Worm (Caenorhabditis elegans) whole organism, L1 larva: ENCODE results near the gene bath-1.
A peak's percentile ranks its signal among the peaks of the same experiment; 100 is the strongest.

Experiments used
- C34B4.2 ChIP-seq: sonication (generic microtip); optimal IDR thresholded peaks from 2 replicates; lab custom pipeline; 2017; ENCODE audit warnings: mild to moderate bottlenecking, missing genetic modification characterization, missing compliant biosample characterization
- aha-1 ChIP-seq: fragments of 150-350 bp; optimal IDR thresholded peaks from 2 replicates; lab custom pipeline; 2014; ENCODE audit warnings: missing biosample characterization, missing genetic modification characterization
- alr-1 ChIP-seq: fragments of 200-800 bp; sonication (Bioruptor generic); optimal IDR thresholded peaks from 2 replicates; lab custom pipeline; 2018; ENCODE audit warnings: borderline replicate concordance, mild to moderate bottlenecking, missing genetic modification characterization, missing compliant biosample characterization
- ceh-63 ChIP-seq: fragments of 200-800 bp; sonication (Bioruptor generic); optimal IDR thresholded peaks from 2 replicates; lab custom pipeline; 2018; ENCODE audit warnings: mild to moderate bottlenecking, missing genetic modification characterization, missing compliant biosample characterization
- ceh-8 ChIP-seq: fragments of 200-800 bp; sonication (Bioruptor generic); optimal IDR thresholded peaks from 2 replicates; lab custom pipeline; 2018; ENCODE audit warnings: mild to moderate bottlenecking, missing genetic modification characterization, moderate library complexity, missing compliant biosample characterization
- ceh-90 ChIP-seq: sonication (generic microtip); optimal IDR thresholded peaks from 2 replicates; lab custom pipeline; 2016; ENCODE audit warnings: missing genetic modification characterization, missing compliant biosample characterization
- dpl-1 ChIP-seq, 3 experiments: fragments of 150-350 bp in 2 of 3; sonication (generic microtip) in 1 of 3; optimal IDR thresholded peaks; 2 replicates each; lab custom pipeline; 2014 to 2017; ENCODE audit warnings: missing biosample characterization in 3 of 3, missing genetic modification characterization in 3 of 3, missing genetic modification reagents in 3 of 3
- dsc-1 ChIP-seq: sonication (generic microtip); optimal IDR thresholded peaks from 2 replicates; lab custom pipeline; 2016; ENCODE audit warnings: mild to moderate bottlenecking, missing genetic modification characterization, missing compliant biosample characterization
- efl-1 ChIP-seq, 4 experiments: fragments of 150-350 bp; optimal IDR thresholded peaks in 3 of 4; peaks in 1 of 4; 1 replicate in 1 of 4; 2 replicates in 3 of 4; lab custom pipeline; 2014; ENCODE audit warnings: missing biosample characterization in 2 of 4, missing genetic modification characterization in 2 of 4, missing genetic modification reagents in 2 of 4
- elt-2 ChIP-seq: sonication (generic microtip); optimal IDR thresholded peaks from 2 replicates; lab custom pipeline; 2016; ENCODE audit warnings: missing genetic modification characterization, mild to moderate bottlenecking, inconsistent platforms, missing compliant biosample characterization, missing genetic modification reagents
- grh-1 ChIP-seq: fragments of 200-800 bp; sonication (Bioruptor generic); IDR thresholded peaks from 2 replicates; pipeline ENCODE4 v1.3.6; 2022; ENCODE audit warnings: missing genetic modification reagents, missing genetic modification characterization, missing compliant biosample characterization
- irx-1 ChIP-seq: sonication (generic microtip); optimal IDR thresholded peaks from 2 replicates; lab custom pipeline; 2016; ENCODE audit warnings: missing genetic modification characterization, missing compliant biosample characterization
- isw-1 ChIP-seq: fragments of 200-800 bp; sonication (Bioruptor generic); IDR thresholded peaks from 2 replicates; pipeline ENCODE4 v1.3.6; 2022; ENCODE audit warnings: missing genetic modification characterization, missing compliant biosample characterization
- jun-1 ChIP-seq: fragments of 150-350 bp; optimal IDR thresholded peaks from 2 replicates; lab custom pipeline; 2014; ENCODE audit warnings: missing biosample characterization, missing genetic modification reagents, missing genetic modification characterization
- lin-14 ChIP-seq: fragments of 200-800 bp; sonication (Bioruptor generic); optimal IDR thresholded peaks from 2 replicates; lab custom pipeline; 2018; ENCODE audit warnings: mild to moderate bottlenecking, missing genetic modification characterization, moderate library complexity, missing compliant biosample characterization
- lin-35 ChIP-seq, 2 experiments: fragments of 150-350 bp; optimal IDR thresholded peaks; 2 replicates each; lab custom pipeline; 2014; ENCODE audit warnings: missing biosample characterization in 2 of 2, missing genetic modification characterization in 2 of 2, missing genetic modification reagents in 2 of 2
- lin-39 ChIP-seq: fragments of 150-350 bp; optimal IDR thresholded peaks from 2 replicates; lab custom pipeline; 2014; ENCODE audit warnings: missing biosample characterization, missing genetic modification reagents, missing genetic modification characterization
- lsy-2 ChIP-seq, 2 experiments: fragments of 150-350 bp; optimal IDR thresholded peaks; 2 replicates each; lab custom pipeline; 2014; ENCODE audit warnings: missing biosample characterization in 2 of 2, missing genetic modification characterization in 2 of 2
- mab-9 ChIP-seq: fragments of 200-800 bp; sonication (Bioruptor generic); IDR thresholded peaks from 2 replicates; pipeline ENCODE4 v1.3.6; 2022; ENCODE audit warnings: missing genetic modification reagents, missing genetic modification characterization, missing compliant biosample characterization
- mdl-1 ChIP-seq, 2 experiments: fragments of 150-350 bp; optimal IDR thresholded peaks; 2 replicates each; lab custom pipeline; 2014 to 2017; ENCODE audit warnings: missing biosample characterization in 2 of 2, missing genetic modification characterization in 2 of 2, inconsistent platforms in 1 of 2
- nhr-19 ChIP-seq: fragments of 200-800 bp; sonication (Bioruptor generic); conservative IDR thresholded peaks from 2 replicates; pipeline ENCODE4 v1.3.6; 2022; ENCODE audit warnings: missing genetic modification characterization, missing compliant biosample characterization
- nhr-47 ChIP-seq: sonication (generic microtip); optimal IDR thresholded peaks from 2 replicates; lab custom pipeline; 2016; ENCODE audit warnings: mild to moderate bottlenecking, missing genetic modification characterization, moderate library complexity, missing compliant biosample characterization
- nhr-77 ChIP-seq: fragments of 150-350 bp; optimal IDR thresholded peaks from 2 replicates; lab custom pipeline; 2014; ENCODE audit warnings: missing biosample characterization, missing genetic modification characterization
- nhr-84 ChIP-seq: sonication (generic microtip); optimal IDR thresholded peaks from 2 replicates; lab custom pipeline; 2017; ENCODE audit warnings: missing biosample characterization, missing genetic modification characterization
- nhr-85 ChIP-seq: sonication (generic microtip); peaks from one replicate; lab custom pipeline; 2016; ENCODE audit warnings: missing genetic modification characterization, inconsistent platforms, missing compliant biosample characterization
- nhr-90 ChIP-seq: sonication (generic microtip); optimal IDR thresholded peaks from 2 replicates; lab custom pipeline; 2016; ENCODE audit warnings: mild to moderate bottlenecking, missing genetic modification characterization, missing compliant biosample characterization; ENCODE audit not compliant: poor library complexity
- pag-3 ChIP-seq: sonication (generic microtip); optimal IDR thresholded peaks from 2 replicates; lab custom pipeline; 2017; ENCODE audit warnings: missing genetic modification characterization, mild to moderate bottlenecking, missing compliant biosample characterization, antibody characterized with exemption, borderline replicate concordance; ENCODE audit not compliant: insufficient read depth
- pax-3 ChIP-seq: fragments of 200-800 bp; sonication (Bioruptor generic); optimal IDR thresholded peaks from 2 replicates; lab custom pipeline; 2018; ENCODE audit warnings: mild to moderate bottlenecking, missing genetic modification characterization, moderate library complexity, missing compliant biosample characterization
- pqm-1 ChIP-seq: sonication (generic microtip); optimal IDR thresholded peaks from 3 replicates; lab custom pipeline; 2017; ENCODE audit warnings: missing biosample characterization, missing genetic modification characterization
- rnt-1 ChIP-seq: sonication (generic microtip); optimal IDR thresholded peaks from 2 replicates; lab custom pipeline; 2016; ENCODE audit warnings: mild to moderate bottlenecking, missing genetic modification characterization, moderate library complexity, missing compliant biosample characterization
- tlp-1 ChIP-seq: fragments of 150-350 bp; optimal IDR thresholded peaks from 2 replicates; lab custom pipeline; 2014; ENCODE audit warnings: missing biosample characterization, missing genetic modification characterization
- unc-130 ChIP-seq: fragments of 150-350 bp; optimal IDR thresholded peaks from 2 replicates; lab custom pipeline; 2017; ENCODE audit warnings: missing biosample characterization, missing genetic modification characterization, inconsistent platforms
- unc-62 ChIP-seq: fragments of 150-350 bp; optimal IDR thresholded peaks from 2 replicates; lab custom pipeline; 2014; ENCODE audit warnings: missing biosample characterization, missing genetic modification reagents, missing genetic modification characterization
- zag-1 ChIP-seq: fragments of 150-350 bp; optimal IDR thresholded peaks from 2 replicates; lab custom pipeline; 2014; ENCODE audit warnings: missing biosample characterization, missing genetic modification characterization

The bath-1 gene

ce11 chrII:2032282-2032681 is 3.7 kb upstream of the bath-1 start, which contains the start of gene btb-4:
Gene btb-4 (plus strand): TSS chrII:2032316.
- TF ChIP-seq efl-1 (optimal IDR thresholded peaks at IDR 0.05; lab: Kevin White, UChicago) (peak; percentile 33 to 90), efl-1 (GFP tag; optimal IDR thresholded peaks at IDR 0.05 in 1 of 2; lab: Kevin White, UChicago) (peak; percentile 81 to 98), lsy-2 (tag; optimal IDR thresholded peaks at IDR 0.05; lab: Kevin White, UChicago) (peak in 1 of 2 experiments; percentile 20), dpl-1 (GFP tag; optimal IDR thresholded peaks at IDR 0.05; lab: Kevin White, UChicago) (peak; percentile 51 to 77 (median 75)), lin-35 (GFP tag; optimal IDR thresholded peaks at IDR 0.05; lab: Kevin White, UChicago) (peak; percentile 60 to 90)
- TF ChIP-seq, all 84 proteins: peak for 4; not testable (repeated sequence) for 80

ce11 chrII:2031852-2032251 is 3.2 kb upstream of the bath-1 start, which contains the start of gene bath-5:
Gene bath-5 (minus strand): TSS chrII:2031952.
- TF ChIP-seq pax-3 (no peak), pqm-1 (tag; lab: Kevin White, UChicago) (no peak), zag-1 (tag; lab: Kevin White, UChicago) (no peak), tlp-1 (tag; lab: Kevin White, UChicago) (no peak), dsc-1 (tag; lab: Kevin White, UChicago) (no peak), lin-39 (no peak), C34B4.2 (tag; lab: Kevin White, UChicago) (no peak), unc-130 (no peak), irx-1 (tag; lab: Kevin White, UChicago) (no peak), nhr-84 (tag; lab: Kevin White, UChicago) (no peak), ceh-63 (GFP tag; lab: Kevin White, UChicago) (no peak), unc-62 (GFP tag; lab: Kevin White, UChicago) (no peak), nhr-47 (tag; lab: Kevin White, UChicago) (no peak), jun-1 (tag; lab: Kevin White, UChicago) (no peak), ceh-90 (tag; lab: Kevin White, UChicago) (no peak), isw-1 (GFP tag; lab: Robert Waterston, UW) (no peak), mab-9 (GFP tag; lab: Robert Waterston, UW) (no peak), nhr-19 (GFP tag; lab: Robert Waterston, UW) (no peak)

ce11 chrII:2030367-2030766 is 1.8 kb upstream of the bath-1 start, which contains the start of gene bath-3:
Gene bath-3 (minus strand): TSS chrII:2030467.
- TF ChIP-seq isw-1 (GFP tag; lab: Robert Waterston, UW) = no peak

ce11 chrII:2026525-2026924 is 2.1 kb downstream of the bath-1 start, which contains the start of gene bath-21:
Gene bath-21 (minus strand): TSS chrII:2026625.
- TF ChIP-seq elt-2 (tag; lab: Kevin White, UChicago) (no peak), pag-3 (tag; lab: Kevin White, UChicago) (no peak), mdl-1 (tag; optimal IDR thresholded peaks at IDR 0.05; lab: Kevin White, UChicago) (no peak), nhr-85 (tag; lab: Kevin White, UChicago) (no peak), efl-1 (optimal IDR thresholded peaks at IDR 0.05; lab: Kevin White, UChicago) (no peak), efl-1 (GFP tag; optimal IDR thresholded peaks at IDR 0.05 in 1 of 2; lab: Kevin White, UChicago) (no peak), alr-1 (tag; lab: Kevin White, UChicago) (no peak), grh-1 (GFP tag; lab: Robert Waterston, UW) (no peak), lin-14 (GFP tag; lab: Kevin White, UChicago) (no peak), nhr-90 (tag; lab: Kevin White, UChicago) (no peak), jun-1 (tag; lab: Kevin White, UChicago) (no peak), nhr-77 (no peak), rnt-1 (tag; lab: Kevin White, UChicago) (no peak), nhr-47 (tag; lab: Kevin White, UChicago) (no peak), isw-1 (GFP tag; lab: Robert Waterston, UW) (no peak), aha-1 (tag; lab: Kevin White, UChicago) (no peak), unc-62 (GFP tag; lab: Kevin White, UChicago) (no peak), ceh-8 (no peak)
